Fruit fly (Drosophila melanogaster): ENCODE measurements around the gene Ugt36A1.

The Ugt36A1 gene

DNA sequence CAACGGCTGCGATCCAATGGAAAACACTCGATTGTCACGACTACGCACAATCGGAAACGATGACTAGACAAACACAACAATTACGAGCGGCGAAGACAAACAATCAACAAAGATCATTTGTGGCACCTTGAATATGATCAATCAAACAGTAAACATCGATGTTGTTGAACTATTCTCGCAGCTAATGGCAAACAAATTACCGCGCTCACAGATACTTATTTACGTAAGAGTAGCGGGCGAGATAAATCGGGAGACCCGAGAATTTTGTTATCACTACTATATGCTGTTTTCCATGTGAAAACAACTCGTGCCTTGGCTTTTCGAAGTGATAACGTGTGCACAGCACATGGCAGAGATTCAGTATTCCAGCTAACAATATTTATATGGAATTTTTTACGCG, 9.9 kb downstream of the Ugt36A1 start (continued):
- peak; percentile 80 for TF ChIP-seq shn (GFP tag; optimal IDR thresholded peaks at IDR 0.05)
- no peak for TF ChIP-seq onecut (GFP tag; IDR thresholded peaks at IDR 0.05)
- no peak for TF ChIP-seq Dfd (GFP tag; optimal IDR thresholded peaks at IDR 0.05)
- TF ChIP-seq CG4820 (GFP tag; optimal IDR thresholded peaks at IDR 0.05), result no peak
- TF ChIP-seq CG11085 (GFP tag; IDR thresholded peaks at IDR 0.05), result no peak
- no peak for TF ChIP-seq HmgD (GFP tag; optimal IDR thresholded peaks at IDR 0.05)
- TF ChIP-seq stc (GFP tag; IDR thresholded peaks at IDR 0.05), result peak; percentile 54; the same call in 1 of the 2 replicates
- peak; percentile 64 for TF ChIP-seq stwl (tag; optimal IDR thresholded peaks at IDR 0.05)
- TF ChIP-seq Sry-δ (GFP tag; optimal IDR thresholded peaks at IDR 0.05), result no peak
- peak; percentile 88 for TF ChIP-seq sens (GFP tag)
- TF ChIP-seq Doc3 (GFP tag; IDR thresholded peaks at IDR 0.05; ENCODE audit: partially characterized antibody), result no peak
- peak; percentile 80 for TF ChIP-seq cato (GFP tag; optimal IDR thresholded peaks at IDR 0.05; ENCODE audit: borderline replicate concordance)
- no peak for TF ChIP-seq ken (GFP tag; IDR thresholded peaks at IDR 0.05)
- no peak for TF ChIP-seq H2.0 (GFP tag; IDR thresholded peaks at IDR 0.05)
- peak; percentile 75 for TF ChIP-seq Vsx1 (GFP tag; optimal IDR thresholded peaks at IDR 0.05)
- peak; percentile 59 for TF ChIP-seq Sox102F (GFP tag; optimal IDR thresholded peaks at IDR 0.05)
- peak; percentile 37; the same call in 1 of the 2 replicates for TF ChIP-seq ap (GFP tag; IDR thresholded peaks at IDR 0.05)
- TF ChIP-seq CG8924 (tag; optimal IDR thresholded peaks at IDR 0.05), result peak; percentile 84
- peak; percentile 87 for TF ChIP-seq ara (GFP tag; IDR thresholded peaks at IDR 0.05)
- no peak for TF ChIP-seq CG4617 (GFP tag; optimal IDR thresholded peaks at IDR 0.05; ENCODE audit: borderline replicate concordance)
- peak; percentile 69 for TF ChIP-seq CG11247 (GFP tag; IDR thresholded peaks at IDR 0.05)
- TF ChIP-seq HLH4C (GFP tag; IDR thresholded peaks at IDR 0.05; ENCODE audit: partially characterized antibody), result no peak
- TF ChIP-seq CG9876 (GFP tag; optimal IDR thresholded peaks at IDR 0.05), result peak; percentile 80
- peak; percentile 97 for TF ChIP-seq CG6813 (GFP tag; optimal IDR thresholded peaks at IDR 0.05)
- no peak for TF ChIP-seq CG12219 (GFP tag; optimal IDR thresholded peaks at IDR 0.05)
- peak; percentile 51 for TF ChIP-seq CG13123 (GFP tag; optimal IDR thresholded peaks at IDR 0.05)
- TF ChIP-seq Hsf (GFP tag; optimal IDR thresholded peaks at IDR 0.05), result no peak
- peak; percentile 77 for TF ChIP-seq pfk (GFP tag; optimal IDR thresholded peaks at IDR 0.05)
- peak; percentile 66 for TF ChIP-seq CG4360 (GFP tag; IDR thresholded peaks at IDR 0.05)
- TF ChIP-seq Opbp (GFP tag; IDR thresholded peaks at IDR 0.05; ENCODE audit: partially characterized antibody), result no peak
- peak; percentile 86 for TF ChIP-seq gce (GFP tag; IDR thresholded peaks at IDR 0.05)
- TF ChIP-seq CG5245 (GFP tag; optimal IDR thresholded peaks at IDR 0.05), result no peak
- TF ChIP-seq CG10462 (GFP tag; optimal IDR thresholded peaks at IDR 0.05), result peak; percentile 90
- no peak for TF ChIP-seq CG4854 (GFP tag; optimal IDR thresholded peaks at IDR 0.05)
- TF ChIP-seq CG2678 (tag; optimal IDR thresholded peaks at IDR 0.05), result peak; percentile 86
- peak; percentile 22 for TF ChIP-seq schlank (tag; optimal IDR thresholded peaks at IDR 0.05)
- TF ChIP-seq caup (GFP tag; optimal IDR thresholded peaks at IDR 0.05; ENCODE audit: severe bottlenecking), result peak; percentile 82
- TF ChIP-seq salm (tag; optimal IDR thresholded peaks at IDR 0.05), result peak; percentile 45
- TF ChIP-seq TFAM (GFP tag; optimal IDR thresholded peaks at IDR 0.05), result peak; percentile 79
- peak; percentile 67 for TF ChIP-seq ash1 (GFP tag; optimal IDR thresholded peaks at IDR 0.05)
- no peak for TF ChIP-seq ro (GFP tag; IDR thresholded peaks at IDR 0.05)
- TF ChIP-seq CG14441 (GFP tag; IDR thresholded peaks at IDR 0.05), result peak; percentile 41; the same call in 1 of the 2 replicates
- peak; percentile 96 for TF ChIP-seq kni (GFP tag; optimal IDR thresholded peaks at IDR 0.05)
- TF ChIP-seq MBD-R2 (GFP tag; IDR thresholded peaks at IDR 0.05), result no peak
- TF ChIP-seq al (GFP tag; IDR thresholded peaks at IDR 0.05), result no peak
- no peak for TF ChIP-seq knrl (GFP tag; IDR thresholded peaks at IDR 0.05; ENCODE audit: partially characterized antibody)
- TF ChIP-seq cwo (GFP tag; optimal IDR thresholded peaks at IDR 0.05), result peak; percentile 83
- TF ChIP-seq CG1024 (GFP tag; IDR thresholded peaks at IDR 0.05), result peak; percentile 38; the same call in 1 of the 2 replicates
- no peak for TF ChIP-seq CG4730 (GFP tag; IDR thresholded peaks at IDR 0.05)
- peak; percentile 44 for TF ChIP-seq CG9609 (GFP tag; optimal IDR thresholded peaks at IDR 0.05)
- TF ChIP-seq CG1603 (tag; optimal IDR thresholded peaks at IDR 0.05), result peak; percentile 92
